Fruit fly (Drosophila melanogaster) whole organism, embryonic: Measurements from ENCODE around the gene Jhbp5.
A peak's percentile ranks its signal among the peaks of the same experiment; 100 is the strongest.

Source experiments
- CG10431 ChIP-seq: fragments of 200-800 bp; sonication (Bioruptor generic); optimal IDR thresholded peaks from 3 replicates; lab custom pipeline; 2018; ENCODE audit warnings: missing biosample characterization, mild to moderate bottlenecking, missing genetic modification characterization
- CG12155 ChIP-seq: fragments of 200-800 bp; sonication (Bioruptor generic); optimal IDR thresholded peaks from 3 replicates; lab custom pipeline; 2016; ENCODE audit warnings: missing biosample characterization, missing genetic modification characterization
- CG14667 ChIP-seq: fragments of 200-800 bp; sonication (Bioruptor generic); IDR thresholded peaks from 2 replicates; pipeline ENCODE4 v1.3.6; 2022; ENCODE audit warnings: missing biosample characterization, missing genetic modification characterization
- CG15601 ChIP-seq: fragments of 200-800 bp; sonication (Bioruptor generic); optimal IDR thresholded peaks from 3 replicates; lab custom pipeline; 2019; ENCODE audit warnings: missing biosample characterization, mild to moderate bottlenecking, missing genetic modification characterization, moderate library complexity
- CG1647 ChIP-seq: fragments of 200-800 bp; sonication (Bioruptor generic); optimal IDR thresholded peaks from 3 replicates; lab custom pipeline; 2016; ENCODE audit warnings: missing biosample characterization, missing genetic modification characterization
- CG16815 ChIP-seq: fragments of 200-800 bp; sonication (Bioruptor generic); optimal IDR thresholded peaks from 3 replicates; lab custom pipeline; 2017; ENCODE audit warnings: missing biosample characterization, mild to moderate bottlenecking, missing genetic modification characterization
- CG17359 ChIP-seq: fragments of 200-800 bp; sonication (Bioruptor generic); optimal IDR thresholded peaks from 3 replicates; lab custom pipeline; 2018; ENCODE audit warnings: missing biosample characterization, mild to moderate bottlenecking, missing genetic modification characterization, moderate library complexity
- CG17568 ChIP-seq: fragments of 200-800 bp; sonication (Bioruptor generic); optimal IDR thresholded peaks from 2 replicates; lab custom pipeline; 2018; ENCODE audit warnings: missing biosample characterization, mild to moderate bottlenecking, missing genetic modification characterization, moderate library complexity
- CG2199 ChIP-seq: fragments of 200-800 bp; sonication (Bioruptor generic); IDR thresholded peaks from 3 replicates; pipeline ENCODE4 v1.3.6; 2022; ENCODE audit warnings: missing biosample characterization, missing genetic modification characterization
- CG3838 ChIP-seq: fragments of 200-800 bp; sonication (Bioruptor generic); optimal IDR thresholded peaks from 3 replicates; lab custom pipeline; 2016; ENCODE audit warnings: missing biosample characterization, missing genetic modification characterization
- CG3995 ChIP-seq: fragments of 200-800 bp; sonication (Bioruptor generic); optimal IDR thresholded peaks from 3 replicates; lab custom pipeline; 2016; ENCODE audit warnings: missing biosample characterization, missing genetic modification characterization
- CG4328 ChIP-seq: fragments of 200-800 bp; sonication (Bioruptor generic); optimal IDR thresholded peaks from 3 replicates; lab custom pipeline; 2017; ENCODE audit warnings: missing biosample characterization, missing genetic modification reagents, missing genetic modification characterization
- CG6254 ChIP-seq: fragments of 200-800 bp; sonication (Bioruptor generic); optimal IDR thresholded peaks from 3 replicates; lab custom pipeline; 2017; ENCODE audit warnings: mild to moderate bottlenecking, missing biosample characterization, missing genetic modification reagents, missing genetic modification characterization
- CG9797 ChIP-seq: fragments of 200-800 bp; sonication (Bioruptor generic); optimal IDR thresholded peaks from 3 replicates; lab custom pipeline; 2018; ENCODE audit warnings: missing biosample characterization, mild to moderate bottlenecking, missing genetic modification characterization
- Dad ChIP-seq: fragments of 200-800 bp; sonication (Bioruptor generic); optimal IDR thresholded peaks from 3 replicates; lab custom pipeline; 2016; ENCODE audit warnings: missing biosample characterization, missing genetic modification characterization
- Dek ChIP-seq: fragments of 200-800 bp; sonication (Bioruptor generic); optimal IDR thresholded peaks from 3 replicates; lab custom pipeline; 2019; ENCODE audit warnings: missing biosample characterization, mild to moderate bottlenecking, missing genetic modification characterization, moderate library complexity
- Doc2 ChIP-seq: fragments of 200-800 bp; sonication (Bioruptor generic); IDR thresholded peaks from 2 replicates; pipeline ENCODE4 v1.3.6; 2022; ENCODE audit warnings: missing biosample characterization, missing genetic modification characterization
- HLH3B ChIP-seq: fragments of 200-800 bp; sonication (Bioruptor generic); IDR thresholded peaks from 2 replicates; pipeline ENCODE4 v1.3.6; 2022; ENCODE audit warnings: missing biosample characterization, missing genetic modification characterization
- HLH4C ChIP-seq: fragments of 200-800 bp; sonication (Bioruptor generic); IDR thresholded peaks from 3 replicates; pipeline ENCODE4 v1.3.6; 2022; ENCODE audit warnings: missing biosample characterization, missing genetic modification characterization; ENCODE audit not compliant: partially characterized antibody
- Hmx ChIP-seq: fragments of 200-800 bp; sonication (Bioruptor generic); optimal IDR thresholded peaks from 2 replicates; lab custom pipeline; 2016; ENCODE audit warnings: missing biosample characterization, missing genetic modification characterization
- Mrtf ChIP-seq: fragments of 200-800 bp; sonication (Bioruptor generic); IDR thresholded peaks from 3 replicates; pipeline ENCODE4 v1.3.6; 2022; ENCODE audit warnings: missing biosample characterization, missing genetic modification characterization
- NK7.1 ChIP-seq: fragments of 200-800 bp; sonication (Bioruptor generic); optimal IDR thresholded peaks from 3 replicates; lab custom pipeline; 2016; ENCODE audit warnings: missing biosample characterization, missing genetic modification characterization
- Nf-YA ChIP-seq: fragments of 200-800 bp; sonication (Bioruptor generic); IDR thresholded peaks from 2 replicates; pipeline ENCODE4 v1.3.6; 2022; ENCODE audit warnings: missing biosample characterization, missing genetic modification characterization
- Oaz ChIP-seq: fragments of 200-800 bp; sonication (Bioruptor generic); IDR thresholded peaks from 2 replicates; pipeline ENCODE4 v1.3.6; 2022; ENCODE audit warnings: missing biosample characterization, missing genetic modification characterization
- Oli ChIP-seq: fragments of 200-800 bp; sonication (Bioruptor generic); optimal IDR thresholded peaks from 2 replicates; lab custom pipeline; 2018; ENCODE audit warnings: missing biosample characterization, mild to moderate bottlenecking, missing genetic modification characterization, moderate library complexity
- Opbp ChIP-seq: fragments of 200-800 bp; sonication (Bioruptor generic); IDR thresholded peaks from 3 replicates; pipeline ENCODE4 v1.3.6; 2022; ENCODE audit warnings: missing biosample characterization, missing genetic modification characterization; ENCODE audit not compliant: partially characterized antibody
- Ravus ChIP-seq: fragments of 200-800 bp; sonication (Bioruptor generic); IDR thresholded peaks from 2 replicates; pipeline ENCODE4 v1.3.6; 2022; ENCODE audit warnings: missing biosample characterization, missing genetic modification characterization
- Trl ChIP-seq, 3 experiments: fragments of >200 bp in 2 of 3; fragments of 200-800 bp in 1 of 3; sonication (Bioruptor generic) in 1 of 3; optimal IDR thresholded peaks; 2 replicates in 1 of 3; 3 replicates in 2 of 3; lab custom pipeline; 2016 to 2017; ENCODE audit warnings: missing biosample characterization in 1 of 3, missing genetic modification characterization in 1 of 3
- Xrp1 ChIP-seq: fragments of 200-800 bp; sonication (Bioruptor generic); IDR thresholded peaks from 2 replicates; pipeline ENCODE4 v1.3.6; 2022; ENCODE audit warnings: missing biosample characterization, missing genetic modification characterization
- YL-1 ChIP-seq: fragments of 200-800 bp; sonication (Bioruptor generic); optimal IDR thresholded peaks from 3 replicates; lab custom pipeline; 2017; ENCODE audit warnings: missing biosample characterization, mild to moderate bottlenecking, missing genetic modification characterization
- ac ChIP-seq: fragments of 200-800 bp; sonication (Bioruptor generic); optimal IDR thresholded peaks from 3 replicates; lab custom pipeline; 2017; ENCODE audit warnings: missing biosample characterization, mild to moderate bottlenecking, missing genetic modification characterization
- amos ChIP-seq: fragments of 200-800 bp; sonication (Bioruptor generic); IDR thresholded peaks from 2 replicates; pipeline ENCODE4 v1.3.6; 2022; ENCODE audit warnings: missing biosample characterization, missing genetic modification characterization; ENCODE audit not compliant: partially characterized antibody
- ara ChIP-seq: fragments of 200-800 bp; sonication (Bioruptor generic); IDR thresholded peaks from 2 replicates; pipeline ENCODE4 v1.3.6; 2022; ENCODE audit warnings: missing biosample characterization, missing genetic modification characterization
- corto ChIP-seq: fragments of 200-800 bp; sonication (Bioruptor generic); optimal IDR thresholded peaks from 2 replicates; lab custom pipeline; 2016; ENCODE audit warnings: missing biosample characterization, mild to moderate bottlenecking, missing genetic modification characterization, moderate library complexity
- croc ChIP-seq: fragments of 200-800 bp; sonication (Bioruptor generic); conservative IDR thresholded peaks from 3 replicates; pipeline ENCODE4 v1.3.6; 2022; ENCODE audit warnings: missing biosample characterization, missing genetic modification characterization
- emc ChIP-seq: fragments of 200-800 bp; sonication (Bioruptor generic); optimal IDR thresholded peaks from 2 replicates; lab custom pipeline; 2016; ENCODE audit warnings: missing biosample characterization, missing genetic modification characterization
- esg ChIP-seq: fragments of 200-800 bp; sonication (Bioruptor generic); conservative IDR thresholded peaks from 2 replicates; pipeline ENCODE4 v1.3.6; 2022; ENCODE audit warnings: missing biosample characterization, missing genetic modification characterization
- ewg ChIP-seq: fragments of 200-800 bp; sonication (Bioruptor generic); optimal IDR thresholded peaks from 3 replicates; lab custom pipeline; 2017; ENCODE audit warnings: mild to moderate bottlenecking, missing biosample characterization, missing genetic modification reagents, missing genetic modification characterization
- fd96Cb ChIP-seq: fragments of 200-800 bp; sonication (Bioruptor generic); optimal IDR thresholded peaks from 2 replicates; lab custom pipeline; 2018; ENCODE audit warnings: missing biosample characterization, mild to moderate bottlenecking, missing genetic modification characterization, moderate library complexity
- gce ChIP-seq: fragments of 200-800 bp; sonication (Bioruptor generic); IDR thresholded peaks from 3 replicates; pipeline ENCODE4 v1.3.6; 2022; ENCODE audit warnings: missing biosample characterization, missing genetic modification characterization
- grau ChIP-seq: fragments of 200-800 bp; optimal IDR thresholded peaks from 3 replicates; lab custom pipeline; 2019; ENCODE audit warnings: missing biosample characterization, mild to moderate bottlenecking, missing genetic modification characterization, moderate library complexity
- gt ChIP-seq: fragments of 200-800 bp; sonication (Bioruptor generic); IDR thresholded peaks from 2 replicates; pipeline ENCODE4 v1.3.6; 2022; ENCODE audit warnings: missing biosample characterization, missing genetic modification characterization
- jumu ChIP-seq: fragments of 200-800 bp; sonication (Bioruptor generic); optimal IDR thresholded peaks from 3 replicates; lab custom pipeline; 2016; ENCODE audit warnings: missing biosample characterization, missing genetic modification characterization
- lola ChIP-seq, 3 experiments: fragments of >200 bp in 2 of 3; fragments of 200-800 bp in 1 of 3; sonication (Bioruptor generic) in 1 of 3; optimal IDR thresholded peaks; 2 replicates each; lab custom pipeline; 2017 to 2019; ENCODE audit warnings: missing biosample characterization in 3 of 3, missing genetic modification characterization in 3 of 3, mild to moderate bottlenecking in 1 of 3, moderate library complexity in 1 of 3
- otp ChIP-seq: fragments of 200-800 bp; sonication (Bioruptor generic); IDR thresholded peaks from 3 replicates; pipeline ENCODE4, ENCODE4 v1.3.6; 2022; ENCODE audit warnings: missing biosample characterization, missing genetic modification characterization
- pnt ChIP-seq: fragments of 200-800 bp; sonication (Bioruptor generic); optimal IDR thresholded peaks from 3 replicates; lab custom pipeline; 2016; ENCODE audit warnings: missing biosample characterization, missing genetic modification characterization
- row ChIP-seq: fragments of 200-800 bp; sonication (Bioruptor generic); IDR thresholded peaks from 3 replicates; pipeline ENCODE4 v1.3.6; 2022; ENCODE audit warnings: missing biosample characterization, missing genetic modification characterization
- slou ChIP-seq: fragments of 200-800 bp; sonication (Bioruptor generic); optimal IDR thresholded peaks from 3 replicates; lab custom pipeline; 2016; ENCODE audit warnings: missing biosample characterization, missing genetic modification characterization
- z ChIP-seq: fragments of 200-800 bp; sonication (Bioruptor generic); IDR thresholded peaks from 3 replicates; pipeline ENCODE4 v1.3.6; 2022; ENCODE audit warnings: missing biosample characterization, missing genetic modification characterization
- zen ChIP-seq: fragments of 200-800 bp; sonication (Bioruptor generic); optimal IDR thresholded peaks from 3 replicates; lab custom pipeline; 2018; ENCODE audit warnings: missing biosample characterization, mild to moderate bottlenecking, missing genetic modification characterization, moderate library complexity

Jhbp5 gene

dm6 chr3R:16025587-16026223 is 20.2 kb downstream of the Jhbp5 start, which contains the start of gene pnr (continued):
- TF ChIP-seq CG14667 (no peak), CG2199 (GFP tag; lab: Robert Waterston, UW) (no peak), Nf-YA (GFP tag; lab: Robert Waterston, UW) (peak; percentile 95), CG16815 (GFP tag; lab: Kevin White, UChicago) (no peak), grau (tag; lab: Kevin White, UChicago) (no peak), z (no peak; the same call in 2 of the 3 replicates), row (GFP tag; lab: Robert Waterston, UW) (no peak), Xrp1 (GFP tag; lab: Robert Waterston, UW) (0 out of 2 replicates have a peak, but pooled peaks have one; percentile 20), croc (GFP tag; lab: Robert Waterston, UW) (no peak), Oli (no peak), CG3995 (GFP tag; lab: Kevin White, UChicago) (no peak), Trl (optimal IDR thresholded peaks at IDR 0.05; lab: Kevin White, UChicago) (peak; percentile 85), Trl (GFP tag; optimal IDR thresholded peaks at IDR 0.05; lab: Kevin White, UChicago) (peak; percentile 50), Hmx (GFP tag; lab: Kevin White, UChicago) (no peak), esg (no peak), amos (GFP tag; lab: Robert Waterston, UW) (no peak; the same call in 1 of the 2 replicates), fd96Cb (no peak), jumu (GFP tag; lab: Kevin White, UChicago) (no peak), gce (GFP tag; lab: Robert Waterston, UW) (peak; percentile 39; the same call in 1 of the 3 replicates), CG12155 (no peak), Dek (no peak), CG9797 (GFP tag; lab: Kevin White, UChicago) (peak; percentile 27), zen (peak; percentile 8), gt (GFP tag; lab: Robert Waterston, UW) (no peak), CG3838 (GFP tag; lab: Kevin White, UChicago) (no peak), CG1647 (GFP tag; lab: Kevin White, UChicago) (no peak), Dad (GFP tag; lab: Kevin White, UChicago) (no peak), CG4328 (no peak), otp (GFP tag; lab: Robert Waterston, UW) (0 out of 3 replicates have a peak, but pooled peaks have one; percentile 63), HLH4C (GFP tag; lab: Robert Waterston, UW) (peak; percentile 46; the same call in 2 of the 3 replicates), Doc2 (GFP tag; lab: Robert Waterston, UW) (no peak), slou (GFP tag; lab: Kevin White, UChicago) (no peak), pnt (no peak), CG10431 (GFP tag; lab: Kevin White, UChicago) (no peak), emc (GFP tag; lab: Kevin White, UChicago) (no peak), HLH3B (GFP tag; lab: Robert Waterston, UW) (no peak), Opbp (GFP tag; lab: Robert Waterston, UW) (no peak), CG15601 (tag; lab: Kevin White, UChicago) (peak; percentile 11), CG6254 (GFP tag; lab: Kevin White, UChicago) (peak; percentile 26), NK7.1 (GFP tag; lab: Kevin White, UChicago) (no peak), Mrtf (no peak), ac (GFP tag; lab: Kevin White, UChicago) (no peak), lola (GFP tag; optimal IDR thresholded peaks at IDR 0.05; lab: Kevin White, UChicago) (no peak), CG17568 (GFP tag; lab: Kevin White, UChicago) (no peak), Oaz (no peak), YL-1 (no peak), ewg (GFP tag; lab: Kevin White, UChicago) (peak; percentile 79), corto (GFP tag; lab: Kevin White, UChicago) (no peak), ara (GFP tag; lab: Robert Waterston, UW) (0 out of 2 replicates have a peak, but pooled peaks have one; percentile 32), Ravus (no peak), CG17359 (tag; lab: Kevin White, UChicago) (no peak)
